Worm (Caenorhabditis elegans) whole organism, early embryonic: ENCODE results near the gene clec-169.

Experiments
- B0310.2 ChIP-seq: sonication (generic microtip); optimal IDR thresholded peaks from 2 replicates; lab custom pipeline; 2016; ENCODE audit warnings: mild to moderate bottlenecking, missing genetic modification characterization, missing compliant biosample characterization
- F13C5.2 ChIP-seq: sonication (generic microtip); optimal IDR thresholded peaks from 2 replicates; lab custom pipeline; 2017; ENCODE audit warnings: mild to moderate bottlenecking, missing genetic modification characterization, inconsistent platforms, missing compliant biosample characterization
- aly-1 ChIP-seq: sonication (generic microtip); optimal IDR thresholded peaks from 2 replicates; lab custom pipeline; 2016; ENCODE audit warnings: missing genetic modification characterization, missing compliant biosample characterization
- ama-1 ChIP-seq: fragments of 150-350 bp; optimal IDR thresholded peaks from 2 replicates; lab custom pipeline; 2014
- ceh-13 ChIP-seq: fragments of 200-800 bp; sonication (Bioruptor generic); optimal IDR thresholded peaks from 2 replicates; lab custom pipeline; 2018; ENCODE audit warnings: mild to moderate bottlenecking, missing genetic modification characterization, missing compliant biosample characterization
- ceh-36 ChIP-seq: sonication (generic microtip); optimal IDR thresholded peaks from 2 replicates; lab custom pipeline; 2016; ENCODE audit warnings: missing genetic modification characterization, inconsistent platforms, missing compliant biosample characterization
- ets-7 ChIP-seq: sonication (generic microtip); optimal IDR thresholded peaks from 2 replicates; lab custom pipeline; 2016; ENCODE audit warnings: missing genotype, missing genetic modification characterization, missing compliant biosample characterization
- flt-1 ChIP-seq: fragments of 200-800 bp; sonication (Bioruptor generic); IDR thresholded peaks from 2 replicates; pipeline ENCODE4 v1.3.6; 2022; ENCODE audit warnings: missing genetic modification characterization, missing compliant biosample characterization
- hmbx-1 ChIP-seq: sonication (generic microtip); optimal IDR thresholded peaks from 2 replicates; lab custom pipeline; 2016; ENCODE audit warnings: mild to moderate bottlenecking, missing genetic modification characterization, missing compliant biosample characterization
- hmg-4 ChIP-seq: fragments of 200-800 bp; sonication (Bioruptor generic); optimal IDR thresholded peaks from 2 replicates; lab custom pipeline; 2018; ENCODE audit warnings: mild to moderate bottlenecking, missing genetic modification characterization, missing compliant biosample characterization
- hnd-1 ChIP-seq: sonication (generic microtip); optimal IDR thresholded peaks from 2 replicates; lab custom pipeline; 2016; ENCODE audit warnings: missing genetic modification characterization, missing compliant biosample characterization
- pes-1 ChIP-seq: fragments of 200-800 bp; sonication (Bioruptor generic); IDR thresholded peaks from 2 replicates; pipeline ENCODE4 v1.3.6; 2022; ENCODE audit warnings: missing genetic modification reagents, missing genetic modification characterization, missing compliant biosample characterization
- scrt-1 ChIP-seq: fragments of 200-800 bp; sonication (Bioruptor generic); IDR thresholded peaks from 2 replicates; pipeline ENCODE4 v1.3.6; 2022; ENCODE audit warnings: missing genetic modification characterization, missing compliant biosample characterization
- sea-1 ChIP-seq: fragments of 200-800 bp; sonication (Bioruptor generic); conservative IDR thresholded peaks from 2 replicates; pipeline ENCODE4 v1.3.6; 2022; ENCODE audit warnings: missing genetic modification characterization, missing compliant biosample characterization
- tbx-11 ChIP-seq: fragments of 200-800 bp; sonication (Bioruptor generic); IDR thresholded peaks from 2 replicates; pipeline ENCODE4 v1.3.6; 2022; ENCODE audit warnings: missing genetic modification characterization, missing compliant biosample characterization
- tbx-37 ChIP-seq: fragments of 200-800 bp; sonication (Bioruptor generic); conservative IDR thresholded peaks from 2 replicates; pipeline ENCODE4 v1.3.6; 2022; ENCODE audit warnings: missing genetic modification reagents, missing genetic modification characterization, missing compliant biosample characterization
- tra-4 ChIP-seq: sonication (generic microtip); optimal IDR thresholded peaks from 2 replicates; lab custom pipeline; 2017; ENCODE audit warnings: missing genetic modification characterization, missing compliant biosample characterization

Gene clec-169

DNA sequence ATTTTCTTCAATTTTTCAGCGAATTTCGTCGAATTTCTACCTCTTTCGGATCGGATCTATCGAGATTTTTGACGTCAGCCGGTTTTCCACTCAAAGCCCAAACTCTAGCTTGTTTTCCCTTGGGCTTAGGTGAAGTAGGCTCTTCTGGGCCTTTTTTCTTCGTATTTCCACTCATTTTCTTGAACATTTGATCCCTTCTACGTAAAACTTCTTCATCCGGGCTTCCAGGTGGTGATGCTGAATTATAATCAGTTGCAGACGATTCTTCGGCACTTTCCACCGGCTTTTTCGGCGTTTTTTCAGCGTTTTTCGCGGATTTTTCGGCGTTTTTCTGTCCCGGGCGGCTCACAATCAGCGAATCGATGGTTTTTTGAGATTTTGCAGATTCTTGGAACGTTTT lies 23.0 kb upstream of the clec-169 start:
- no peak for TF ChIP-seq ets-7 (tag; lab: Kevin White, UChicago)
- no peak for TF ChIP-seq flt-1 (GFP tag; lab: Robert Waterston, UW)
- no peak for TF ChIP-seq B0310.2 (tag; lab: Kevin White, UChicago)
- TF ChIP-seq tbx-37: no peak
- no peak for TF ChIP-seq tra-4 (tag; lab: Kevin White, UChicago)
- TF ChIP-seq ceh-36: no peak
- TF ChIP-seq scrt-1 (GFP tag; lab: Robert Waterston, UW): no peak
- TF ChIP-seq hmbx-1 (tag; lab: Kevin White, UChicago): no peak
- no peak for TF ChIP-seq hmg-4 (GFP tag; lab: Kevin White, UChicago)
- TF ChIP-seq tbx-11: no peak
- TF ChIP-seq F13C5.2 (tag; lab: Kevin White, UChicago): no peak

DNA sequence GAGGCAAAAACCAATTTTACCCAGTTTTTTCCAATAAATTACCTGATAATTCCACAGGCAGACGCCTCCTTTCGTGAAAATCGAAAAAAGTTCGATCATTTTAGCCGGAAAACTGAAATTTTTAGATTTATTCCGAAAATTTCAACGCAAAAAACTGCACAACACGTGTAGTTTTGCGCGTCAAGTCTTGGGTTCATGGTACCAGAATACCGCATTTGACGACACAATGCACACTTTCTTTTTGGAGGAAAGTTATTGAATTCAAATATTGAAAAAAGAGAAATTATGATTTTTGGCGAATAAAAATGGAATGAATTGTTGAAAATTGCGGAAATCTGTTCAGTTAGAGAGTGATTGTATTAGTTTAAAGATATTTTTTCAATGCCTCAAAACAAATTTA lies 21.4 kb upstream of the clec-169 start, which contains the start of gene F38A1.8:
Gene F38A1.8, minus strand, starts transcription at position 167 of the 400 bp plus-strand sequence.
- TF ChIP-seq pes-1: no peak
- TF ChIP-seq tbx-37: no peak
- no peak for TF ChIP-seq tra-4 (tag; lab: Kevin White, UChicago)
- TF ChIP-seq sea-1 (GFP tag; lab: Robert Waterston, UW): no peak
- TF ChIP-seq hnd-1: no peak
- TF ChIP-seq F13C5.2 (tag; lab: Kevin White, UChicago): no peak
- no peak for TF ChIP-seq tbx-11
- TF ChIP-seq ceh-36: no peak
- TF ChIP-seq scrt-1 (GFP tag; lab: Robert Waterston, UW): no peak
- TF ChIP-seq aly-1 (tag; lab: Kevin White, UChicago): no peak
- no peak for TF ChIP-seq ets-7 (tag; lab: Kevin White, UChicago)
- TF ChIP-seq hmbx-1 (tag; lab: Kevin White, UChicago): no peak
- no peak for TF ChIP-seq ama-1
- TF ChIP-seq hmg-4 (GFP tag; lab: Kevin White, UChicago): no peak

- TF ChIP-seq ets-7 (tag; lab: Kevin White, UChicago) (no peak), pes-1 (no peak), ama-1 (no peak)
Measured at ce11 chrIV:1243295-1243694, 17.8 kb upstream of the clec-169 start, which contains the start of gene F38A1.15. Gene F38A1.15, minus strand, starts transcription at chrIV:1243395.

DNA sequence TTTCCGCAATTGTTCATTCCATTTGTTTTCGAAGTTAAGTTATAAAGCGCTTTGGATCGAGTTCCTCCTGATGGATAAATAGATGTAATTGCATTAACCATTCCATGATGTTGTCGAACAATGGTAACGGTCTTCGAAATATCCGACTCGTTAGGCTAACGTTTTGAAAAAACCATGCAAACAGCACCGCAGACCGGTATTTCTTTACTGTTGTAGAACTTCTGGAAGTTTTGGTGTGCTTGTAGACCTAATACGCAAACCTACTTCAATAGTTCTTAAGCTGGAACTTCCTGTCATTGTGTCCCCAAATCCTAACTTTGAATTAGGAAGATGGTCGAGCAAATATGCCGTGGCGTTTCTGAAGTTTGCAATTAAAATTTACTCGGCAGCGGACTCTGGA lies 15.9 kb upstream of the clec-169 start, which contains the start of gene F38A1.9:
Gene F38A1.9, minus strand, starts transcription at position 101 of the 400 bp plus-strand sequence.
- TF ChIP-seq ets-7 (tag; lab: Kevin White, UChicago) (no peak), B0310.2 (tag; lab: Kevin White, UChicago) (no peak), ceh-36 (no peak), ceh-13 (GFP tag; lab: Kevin White, UChicago) (no peak), ama-1 (no peak), tbx-11 (no peak)

DNA sequence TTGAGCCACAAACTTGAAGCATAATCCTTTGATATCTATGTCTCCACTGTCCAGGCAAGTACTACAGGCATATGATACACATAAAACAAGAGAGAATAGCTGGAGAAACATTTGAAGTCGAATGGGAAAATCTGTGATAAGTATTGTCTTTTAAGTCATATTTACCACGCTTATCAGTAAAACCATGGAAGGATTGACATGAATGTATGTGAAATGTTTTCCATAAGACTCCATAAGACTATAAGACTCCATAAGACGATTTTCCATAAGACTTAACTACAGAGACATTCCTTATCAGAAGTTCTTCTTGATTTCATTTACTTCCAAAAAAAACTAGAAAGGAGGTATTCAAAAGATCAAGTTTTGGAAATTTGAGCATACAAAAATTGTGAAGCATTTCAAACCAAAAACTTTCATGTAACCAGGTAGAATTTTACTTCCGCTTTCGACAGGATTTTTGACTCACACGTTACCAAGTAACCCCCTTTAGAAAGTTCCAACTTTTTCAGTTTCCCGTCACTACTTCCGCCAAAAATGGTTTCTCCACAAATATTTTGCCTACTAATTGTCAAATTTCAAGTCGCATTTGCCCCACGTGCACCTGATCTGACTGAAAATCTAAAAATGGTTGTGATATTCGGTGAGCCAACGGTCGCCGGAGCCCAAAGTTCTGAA lies 14.2 kb upstream of the clec-169 start, which contains the start of the genes clec-165 and F38A1.11:
Gene clec-165, minus strand, starts transcription at position 125 of the 675 bp plus-strand sequence.
Gene F38A1.11, plus strand, starts transcription at position 625 of the 675 bp plus-strand sequence.
- TF ChIP-seq tra-4 (tag; lab: Kevin White, UChicago): no peak
- no peak for TF ChIP-seq flt-1 (GFP tag; lab: Robert Waterston, UW)
- TF ChIP-seq aly-1 (tag; lab: Kevin White, UChicago): no peak
- TF ChIP-seq hmbx-1 (tag; lab: Kevin White, UChicago): no peak
- TF ChIP-seq pes-1: no peak
- no peak for TF ChIP-seq hnd-1
- no peak for TF ChIP-seq hmg-4 (GFP tag; lab: Kevin White, UChicago)
- no peak for TF ChIP-seq sea-1 (GFP tag; lab: Robert Waterston, UW)
- no peak for TF ChIP-seq ets-7 (tag; lab: Kevin White, UChicago)
- no peak for TF ChIP-seq ama-1
- TF ChIP-seq B0310.2 (tag; lab: Kevin White, UChicago): no peak
- no peak for TF ChIP-seq tbx-37
- no peak for TF ChIP-seq ceh-36
- no peak for TF ChIP-seq ceh-13 (GFP tag; lab: Kevin White, UChicago)
- no peak for TF ChIP-seq F13C5.2 (tag; lab: Kevin White, UChicago)
- TF ChIP-seq scrt-1 (GFP tag; lab: Robert Waterston, UW): no peak
- TF ChIP-seq tbx-11: no peak

DNA sequence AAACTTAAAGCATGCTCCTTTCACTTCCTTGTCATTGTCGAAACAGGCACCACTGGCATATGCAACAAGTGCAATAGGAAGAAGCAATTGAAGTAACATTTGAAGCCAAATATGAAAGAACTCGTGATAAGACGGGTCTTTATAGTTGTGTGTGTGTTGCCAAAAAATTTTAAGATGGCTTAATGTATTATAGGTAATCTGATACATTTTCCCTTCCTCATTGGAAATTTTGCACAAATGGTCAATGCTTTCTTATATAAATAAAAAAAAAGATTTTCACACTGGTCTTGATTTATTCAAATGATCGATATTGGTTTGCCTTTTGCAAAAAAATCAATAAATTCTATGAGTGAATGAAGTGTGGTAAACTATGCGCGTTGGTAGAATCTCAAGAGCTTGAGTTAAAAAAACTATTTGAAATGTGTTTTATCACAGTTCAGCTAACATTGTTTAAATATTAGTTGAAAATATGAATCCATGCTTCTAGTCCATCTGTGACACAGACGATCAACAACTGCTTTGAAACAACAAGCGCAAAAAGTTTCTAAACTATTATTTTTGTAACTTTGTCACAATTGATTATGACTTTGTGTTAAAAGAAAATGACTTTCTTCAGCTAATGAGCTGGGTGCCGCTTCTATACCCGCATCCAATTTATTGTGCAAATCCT lies 9.7 kb upstream of the clec-169 start, which contains the start of the genes clec-166 and F38A1.6:
Gene clec-166, minus strand, starts transcription at position 101 of the 670 bp plus-strand sequence.
Gene F38A1.6, plus strand, starts transcription at position 620 of the 670 bp plus-strand sequence.
- TF ChIP-seq pes-1 (no peak), B0310.2 (tag; lab: Kevin White, UChicago) (no peak), ceh-13 (GFP tag; lab: Kevin White, UChicago) (no peak), ceh-36 (no peak), ets-7 (tag; lab: Kevin White, UChicago) (no peak), tbx-11 (no peak), tbx-37 (no peak), hmg-4 (GFP tag; lab: Kevin White, UChicago) (no peak), F13C5.2 (tag; lab: Kevin White, UChicago) (no peak), scrt-1 (GFP tag; lab: Robert Waterston, UW) (no peak), hnd-1 (no peak), aly-1 (tag; lab: Kevin White, UChicago) (no peak), hmbx-1 (tag; lab: Kevin White, UChicago) (no peak), ama-1 (no peak), tra-4 (tag; lab: Kevin White, UChicago) (no peak), sea-1 (GFP tag; lab: Robert Waterston, UW) (no peak)

DNA sequence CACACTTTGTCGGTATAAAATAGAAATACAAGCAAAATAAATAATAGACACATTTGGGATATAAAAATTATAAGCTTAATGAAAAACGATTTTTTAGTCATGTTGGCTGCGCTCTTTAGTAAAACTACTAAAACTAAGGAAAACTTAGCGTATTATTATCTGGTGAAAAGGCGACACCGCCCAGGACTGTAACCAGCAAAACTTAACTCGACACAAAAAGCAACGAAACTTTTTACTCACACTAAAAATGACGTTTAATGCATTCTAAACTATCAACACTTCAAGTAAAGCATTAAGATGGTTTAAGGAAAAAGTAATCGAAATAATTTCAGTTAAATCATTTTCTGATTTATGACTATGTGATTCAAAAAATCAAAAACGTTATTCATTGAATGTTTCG lies 5.5 kb upstream of the clec-169 start, which contains the start of gene clec-167:
Gene clec-167, minus strand, starts transcription at position 101 of the 400 bp plus-strand sequence.
- TF ChIP-seq scrt-1 (GFP tag; lab: Robert Waterston, UW): no peak
- no peak for TF ChIP-seq hmg-4 (GFP tag; lab: Kevin White, UChicago)
- no peak for TF ChIP-seq ama-1
- TF ChIP-seq F13C5.2 (tag; lab: Kevin White, UChicago): no peak
- TF ChIP-seq pes-1: no peak
- no peak for TF ChIP-seq ceh-36
- no peak for TF ChIP-seq tbx-37
- TF ChIP-seq aly-1 (tag; lab: Kevin White, UChicago): no peak
- TF ChIP-seq sea-1 (GFP tag; lab: Robert Waterston, UW): no peak
- no peak for TF ChIP-seq hnd-1
- TF ChIP-seq tra-4 (tag; lab: Kevin White, UChicago): no peak
- no peak for TF ChIP-seq ets-7 (tag; lab: Kevin White, UChicago)
- no peak for TF ChIP-seq tbx-11
- TF ChIP-seq ceh-13 (GFP tag; lab: Kevin White, UChicago): no peak
- TF ChIP-seq flt-1 (GFP tag; lab: Robert Waterston, UW): no peak
- no peak for TF ChIP-seq hmbx-1 (tag; lab: Kevin White, UChicago)
- TF ChIP-seq B0310.2 (tag; lab: Kevin White, UChicago): no peak
